Worm (Caenorhabditis elegans) whole organism, L4 larva: ENCODE results near the gene C35B1.4.

Source experiments
- F37D6.2 ChIP-seq: sonication (generic microtip); optimal IDR thresholded peaks from 2 replicates; lab custom pipeline; 2016; ENCODE audit warnings: mild to moderate bottlenecking, missing genetic modification characterization, missing compliant biosample characterization
- F44E2.7 ChIP-seq: fragments of 200-800 bp; sonication (Bioruptor generic); IDR thresholded peaks from 2 replicates; pipeline ENCODE4 v2.1.2; 2022; ENCODE audit warnings: missing genetic modification characterization, missing compliant biosample characterization
- Y75B8A.6 ChIP-seq: fragments of 200-800 bp; sonication (Bioruptor generic); IDR thresholded peaks from 2 replicates; pipeline ENCODE4 v1.3.6; 2022; ENCODE audit warnings: missing genetic modification reagents, missing genetic modification characterization, missing compliant biosample characterization
- aha-1 ChIP-seq: fragments of 150-350 bp; peaks from one replicate; lab custom pipeline; 2014; ENCODE audit warnings: missing biosample characterization, missing genetic modification characterization
- aly-2 ChIP-seq: sonication (generic microtip); optimal IDR thresholded peaks from 2 replicates; lab custom pipeline; 2018; ENCODE audit warnings: missing biosample characterization, missing genetic modification characterization
- ceh-62 ChIP-seq: sonication (generic microtip); optimal IDR thresholded peaks from 2 replicates; lab custom pipeline; 2017; ENCODE audit warnings: missing biosample characterization, missing genetic modification characterization
- ces-1 ChIP-seq: fragments of 150-350 bp; sonication (generic microtip); optimal IDR thresholded peaks from 4 replicates; lab custom pipeline; 2014; ENCODE audit warnings: missing biosample characterization, missing genetic modification reagents, missing genetic modification characterization
- daf-12 ChIP-seq: fragments of 150-350 bp; optimal IDR thresholded peaks from 2 replicates; lab custom pipeline; 2014; ENCODE audit warnings: missing biosample characterization, missing genetic modification reagents, missing genetic modification characterization
- daf-16 ChIP-seq, 3 experiments: sonication (generic microtip); optimal IDR thresholded peaks; 2 replicates each; lab custom pipeline; 2016 to 2017; ENCODE audit warnings: missing genetic modification characterization in 3 of 3, missing genetic modification reagents in 3 of 3, mild to moderate bottlenecking in 2 of 3, missing compliant biosample characterization in 2 of 3, missing biosample characterization in 1 of 3, moderate library complexity in 1 of 3
- dmd-6 ChIP-seq: fragments of 200-800 bp; sonication (Bioruptor generic); IDR thresholded peaks from 2 replicates; pipeline ENCODE4 v1.3.6; 2022; ENCODE audit warnings: missing genetic modification reagents, missing genetic modification characterization, missing compliant biosample characterization
- dmd-8 ChIP-seq: fragments of 200-800 bp; sonication (Bioruptor generic); IDR thresholded peaks from 2 replicates; pipeline ENCODE4 v1.3.6; 2022; ENCODE audit warnings: missing genetic modification characterization, missing compliant biosample characterization
- dpl-1 ChIP-seq: fragments of 150-350 bp; optimal IDR thresholded peaks from 2 replicates; lab custom pipeline; 2014; ENCODE audit warnings: missing biosample characterization, missing genetic modification reagents, missing genetic modification characterization
- dve-1 ChIP-seq: sonication (generic microtip); optimal IDR thresholded peaks from 2 replicates; lab custom pipeline; 2017; ENCODE audit warnings: antibody characterized with exemption, mild to moderate bottlenecking, missing genetic modification characterization, missing compliant biosample characterization; ENCODE audit not compliant: insufficient read depth
- fos-1 ChIP-seq: fragments of 150-350 bp; optimal IDR thresholded peaks from 2 replicates; lab custom pipeline; 2014; ENCODE audit warnings: missing biosample characterization, missing genetic modification characterization
- hif-1 ChIP-seq, 2 experiments: sonication (generic microtip); optimal IDR thresholded peaks; 2 replicates each; lab custom pipeline; 2016 to 2017; ENCODE audit warnings: missing compliant biosample characterization in 2 of 2, missing genetic modification characterization in 2 of 2, missing genetic modification reagents in 2 of 2, missing genotype in 2 of 2, mild to moderate bottlenecking in 1 of 2
- hlh-11 ChIP-seq: fragments of 200-800 bp; sonication (Bioruptor generic); optimal IDR thresholded peaks from 2 replicates; lab custom pipeline; 2018; ENCODE audit warnings: mild to moderate bottlenecking, missing genetic modification characterization, missing compliant biosample characterization
- lin-15B ChIP-seq: fragments of 150-350 bp; sonication (generic microtip); optimal IDR thresholded peaks from 3 replicates; lab custom pipeline; 2014; ENCODE audit warnings: missing biosample characterization, missing genetic modification characterization
- lin-39 ChIP-seq: fragments of 150-350 bp; optimal IDR thresholded peaks from 2 replicates; lab custom pipeline; 2014; ENCODE audit warnings: missing biosample characterization, missing genetic modification reagents, missing genetic modification characterization
- lsy-2 ChIP-seq, 2 experiments: fragments of 150-350 bp in 1 of 2; sonication (generic microtip) in 1 of 2; optimal IDR thresholded peaks; 2 replicates each; lab custom pipeline; 2014 to 2017; ENCODE audit warnings: missing biosample characterization in 2 of 2, missing genetic modification characterization in 2 of 2
- madf-5 ChIP-seq, 2 experiments: fragments of 200-800 bp; sonication (Bioruptor generic); IDR thresholded peaks; 2 replicates each; pipeline ENCODE4 v1.3.6; 2022; ENCODE audit warnings: missing compliant biosample characterization in 2 of 2, missing genetic modification characterization in 2 of 2
- mdl-1 ChIP-seq, 2 experiments: fragments of 150-350 bp in 1 of 2; sonication (generic microtip) in 1 of 2; optimal IDR thresholded peaks; 2 replicates each; lab custom pipeline; 2014 to 2017; ENCODE audit warnings: missing biosample characterization in 2 of 2, missing genetic modification characterization in 2 of 2
- mes-2 ChIP-seq: sonication (generic microtip); optimal IDR thresholded peaks from 2 replicates; lab custom pipeline; 2016; ENCODE audit warnings: missing genotype, mild to moderate bottlenecking, missing genetic modification characterization, missing compliant biosample characterization; ENCODE audit not compliant: poor library complexity, severe bottlenecking
- mxl-2 ChIP-seq: fragments of 200-800 bp; sonication (Bioruptor generic); conservative IDR thresholded peaks from 2 replicates; pipeline ENCODE4 v1.3.6; 2022; ENCODE audit warnings: missing genetic modification reagents, missing genetic modification characterization, missing compliant biosample characterization
- mxl-3 ChIP-seq: fragments of 200-800 bp; sonication (Bioruptor generic); optimal IDR thresholded peaks from 2 replicates; lab custom pipeline; 2018; ENCODE audit warnings: mild to moderate bottlenecking, missing genetic modification characterization, missing compliant biosample characterization
- nhr-102 ChIP-seq: sonication (generic microtip); optimal IDR thresholded peaks from 2 replicates; lab custom pipeline; 2016; ENCODE audit warnings: mild to moderate bottlenecking, missing genetic modification characterization, moderate library complexity, missing compliant biosample characterization
- nhr-237 ChIP-seq: sonication (generic microtip); optimal IDR thresholded peaks from 2 replicates; lab custom pipeline; 2017; ENCODE audit warnings: missing biosample characterization, missing genetic modification characterization
- nhr-25 ChIP-seq: sonication (generic microtip); optimal IDR thresholded peaks from 2 replicates; lab custom pipeline; 2017; ENCODE audit warnings: missing genetic modification characterization, mild to moderate bottlenecking, missing compliant biosample characterization, antibody characterized with exemption, moderate library complexity, borderline replicate concordance; ENCODE audit not compliant: insufficient read depth
- nhr-28 ChIP-seq: fragments of 150-350 bp; optimal IDR thresholded peaks from 2 replicates; lab custom pipeline; 2014; ENCODE audit warnings: missing biosample characterization, missing genetic modification characterization
- nhr-48 ChIP-seq: sonication (generic microtip); optimal IDR thresholded peaks from 2 replicates; lab custom pipeline; 2016; ENCODE audit warnings: mild to moderate bottlenecking, missing genetic modification characterization, missing compliant biosample characterization
- nhr-6 ChIP-seq: fragments of 150-350 bp; optimal IDR thresholded peaks from 2 replicates; lab custom pipeline; 2014; ENCODE audit warnings: missing biosample characterization, missing genetic modification characterization
- nhr-76 ChIP-seq: fragments of 150-350 bp; optimal IDR thresholded peaks from 2 replicates; lab custom pipeline; 2014; ENCODE audit warnings: missing biosample characterization, missing genetic modification characterization
- nhr-77 ChIP-seq: fragments of 150-350 bp; optimal IDR thresholded peaks from 2 replicates; lab custom pipeline; 2014; ENCODE audit warnings: missing biosample characterization, missing genetic modification characterization
- saeg-2 ChIP-seq: fragments of 200-800 bp; sonication (Bioruptor generic); IDR thresholded peaks from 2 replicates; pipeline ENCODE4 v1.3.6; 2022; ENCODE audit warnings: missing genetic modification reagents, missing genetic modification characterization, missing compliant biosample characterization
- spr-3 ChIP-seq: fragments of 200-800 bp; sonication (Bioruptor generic); optimal IDR thresholded peaks from 2 replicates; lab custom pipeline; 2018; ENCODE audit warnings: mild to moderate bottlenecking, missing genetic modification characterization, missing compliant biosample characterization
- unc-130 ChIP-seq: sonication (generic microtip); optimal IDR thresholded peaks from 2 replicates; lab custom pipeline; 2016; ENCODE audit warnings: missing genetic modification reagents, missing genetic modification characterization, missing compliant biosample characterization
- unc-39 ChIP-seq: sonication (generic microtip); optimal IDR thresholded peaks from 2 replicates; lab custom pipeline; 2017; ENCODE audit warnings: missing biosample characterization, missing genetic modification characterization
- unc-62 ChIP-seq, 3 experiments: fragments of 150-350 bp in 1 of 3; sonication (generic microtip); optimal IDR thresholded peaks in 2 of 3; peaks in 1 of 3; 1 replicate in 1 of 3; 2 replicates in 2 of 3; lab custom pipeline; 2014 to 2017; ENCODE audit warnings: missing biosample characterization in 3 of 3, missing genetic modification characterization in 3 of 3, missing genetic modification reagents in 3 of 3, missing genotype in 1 of 3
- ztf-11 ChIP-seq: fragments of 150-350 bp; optimal IDR thresholded peaks from 2 replicates; lab custom pipeline; 2014; ENCODE audit warnings: missing biosample characterization, missing genetic modification characterization

The C35B1.4 gene

ce11 chrIV:4079514-4079913, at the start of gene C35B1.4:
Gene C35B1.4 (plus strand): TSS chrIV:4079814.
- TF ChIP-seq nhr-76 (tag; lab: Kevin White, UChicago), result no peak
- TF ChIP-seq hlh-11, result no peak
- TF ChIP-seq daf-16 (GFP tag; optimal IDR thresholded peaks at IDR 0.05; lab: Kevin White, UChicago), result no peak
- no peak for TF ChIP-seq daf-16 (tag; optimal IDR thresholded peaks at IDR 0.05; lab: Kevin White, UChicago)
- TF ChIP-seq nhr-237 (tag; lab: Kevin White, UChicago), result no peak
- no peak for TF ChIP-seq madf-5 (GFP tag; IDR thresholded peaks at IDR 0.05; lab: Robert Waterston, UW)
- TF ChIP-seq lsy-2 (tag; optimal IDR thresholded peaks at IDR 0.05; lab: Kevin White, UChicago), result no peak
- no peak for TF ChIP-seq mxl-3

- peak; percentile 60 for TF ChIP-seq nhr-28 (tag; lab: Kevin White, UChicago)
- TF ChIP-seq Y75B8A.6 (GFP tag; lab: Robert Waterston, UW), result no peak
- TF ChIP-seq nhr-102 (tag; lab: Kevin White, UChicago), result no peak
- peak; percentile 66 for TF ChIP-seq dpl-1 (GFP tag; lab: Kevin White, UChicago)
- peak; percentile 29 for TF ChIP-seq hlh-11
- TF ChIP-seq daf-12 (tag; lab: Kevin White, UChicago), result no peak
- TF ChIP-seq unc-62 (GFP tag; optimal IDR thresholded peaks at IDR 0.05 in 1 of 2; lab: Kevin White, UChicago), result peak in 1 of 2 experiments; percentile 94
- TF ChIP-seq unc-62 (tag; optimal IDR thresholded peaks at IDR 0.05; lab: Kevin White, UChicago), result no peak
- no peak for TF ChIP-seq unc-39 (tag; lab: Kevin White, UChicago)
- TF ChIP-seq mdl-1 (tag; optimal IDR thresholded peaks at IDR 0.05; lab: Kevin White, UChicago), result peak in 1 of 2 experiments; percentile 38
- TF ChIP-seq aha-1 (tag; lab: Kevin White, UChicago), result peak; percentile 90
- TF ChIP-seq nhr-48, result no peak
- TF ChIP-seq F44E2.7 (GFP tag; lab: Robert Waterston, UW), result no peak
- TF ChIP-seq spr-3, result no peak
- TF ChIP-seq lsy-2 (tag; optimal IDR thresholded peaks at IDR 0.05; lab: Kevin White, UChicago), result peak in 1 of 2 experiments; percentile 9
Measured at ce11 chrIV:4030917-4031599, 48.6 kb upstream of the C35B1.4 start.

- TF ChIP-seq ztf-11 (tag; lab: Kevin White, UChicago) (no peak), dmd-6 (GFP tag; lab: Robert Waterston, UW) (peak; percentile 9; the same call in 1 of the 2 replicates), nhr-28 (tag; lab: Kevin White, UChicago) (peak; percentile 19), lin-39 (tag; lab: Kevin White, UChicago) (no peak), daf-16 (GFP tag; optimal IDR thresholded peaks at IDR 0.05; lab: Kevin White, UChicago) (no peak), daf-16 (tag; optimal IDR thresholded peaks at IDR 0.05; lab: Kevin White, UChicago) (peak; percentile 32), F37D6.2 (tag; lab: Kevin White, UChicago) (no peak), mxl-2 (no peak), mes-2 (no peak), aly-2 (tag; lab: Kevin White, UChicago) (no peak), hif-1 (tag; optimal IDR thresholded peaks at IDR 0.05; lab: Kevin White, UChicago) (no peak), unc-130 (GFP tag; lab: Kevin White, UChicago) (no peak), lin-15B (no peak)
Measured at ce11 chrIV:4032350-4032749, 47.3 kb upstream of the C35B1.4 start.

- TF ChIP-seq aha-1 (tag; lab: Kevin White, UChicago) (peak; percentile 88), nhr-6 (no peak), ceh-62 (tag; lab: Kevin White, UChicago) (no peak), fos-1 (tag; lab: Kevin White, UChicago) (no peak), daf-12 (tag; lab: Kevin White, UChicago) (no peak), dve-1 (tag; lab: Kevin White, UChicago) (peak; percentile 2), nhr-77 (tag; lab: Kevin White, UChicago) (no peak), nhr-25 (no peak), dmd-8 (no peak), ces-1 (GFP tag; lab: Kevin White, UChicago) (no peak), saeg-2 (GFP tag; lab: Robert Waterston, UW) (no peak), lsy-2 (tag; optimal IDR thresholded peaks at IDR 0.05; lab: Kevin White, UChicago) (peak in 1 of 2 experiments; percentile 21), dmd-6 (GFP tag; lab: Robert Waterston, UW) (no peak), dpl-1 (GFP tag; lab: Kevin White, UChicago) (peak; percentile 25), daf-16 (GFP tag; optimal IDR thresholded peaks at IDR 0.05; lab: Kevin White, UChicago) (peak in 1 of 2 experiments; percentile 27), daf-16 (tag; optimal IDR thresholded peaks at IDR 0.05; lab: Kevin White, UChicago) (peak; percentile 80), nhr-28 (tag; lab: Kevin White, UChicago) (peak; percentile 15), mxl-2 (no peak), hlh-11 (peak; percentile 12), unc-62 (GFP tag; optimal IDR thresholded peaks at IDR 0.05 in 1 of 2; lab: Kevin White, UChicago) (peak in 1 of 2 experiments; percentile 97), unc-62 (tag; optimal IDR thresholded peaks at IDR 0.05; lab: Kevin White, UChicago) (no peak)
Measured at ce11 chrIV:4033490-4033889, 46.1 kb upstream of the C35B1.4 start.
